Fruit fly (Drosophila melanogaster): ENCODE data around the gene CG4199.

CG4199 gene

DNA sequence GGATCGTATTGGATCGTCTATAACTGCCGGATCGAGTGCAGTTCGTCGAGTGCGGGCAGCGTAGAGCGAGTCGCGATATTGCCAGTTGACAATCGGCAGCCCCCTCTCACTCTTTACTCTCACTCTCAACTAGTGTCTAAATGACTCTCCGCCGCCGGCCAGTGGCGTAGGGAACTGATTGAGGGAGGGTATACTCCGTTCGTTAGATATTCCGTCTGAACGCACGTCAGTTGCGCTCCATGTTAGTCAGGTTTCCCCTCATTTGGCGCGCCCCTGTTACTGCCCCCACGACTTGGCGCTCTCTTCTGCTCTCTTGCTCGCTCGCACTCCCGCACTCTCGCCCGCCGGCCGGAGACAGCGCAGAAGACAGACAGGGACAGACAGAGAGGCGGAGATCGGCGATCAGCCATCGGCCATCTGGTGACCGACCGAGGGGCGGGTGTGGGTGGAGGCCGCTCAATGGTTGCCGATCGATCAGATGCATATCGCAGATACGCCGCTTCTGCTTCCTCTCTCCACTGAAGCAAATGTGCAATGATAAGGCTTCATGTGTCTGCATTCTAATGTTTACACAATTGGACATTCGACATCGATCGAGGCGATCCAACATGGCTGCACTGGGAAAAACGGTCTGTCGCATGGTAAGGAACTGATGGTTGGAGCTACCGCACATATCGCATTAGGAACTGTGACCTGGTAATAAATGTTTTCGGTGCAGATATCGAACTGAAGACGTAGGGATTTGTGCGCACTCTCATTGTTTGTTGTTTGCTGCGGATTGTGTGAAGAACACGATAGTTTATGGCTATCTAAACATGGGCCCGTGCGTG is 23.0 kb downstream of the CG4199 start, which contains the start of gene moody (continued):
- TF ChIP-seq D (optimal IDR thresholded peaks at IDR 0.05) = no peak
- peak; percentile 92 for TF ChIP-seq D (GFP tag; optimal IDR thresholded peaks at IDR 0.05)
- TF ChIP-seq Side (GFP tag; optimal IDR thresholded peaks at IDR 0.05) = peak; percentile 98
- peak; percentile 98 for TF ChIP-seq CG14050 (GFP tag; IDR thresholded peaks at IDR 0.05)
- peak; percentile 83 for TF ChIP-seq CG8281 (tag; optimal IDR thresholded peaks at IDR 0.05)
- peak; percentile 95 for TF ChIP-seq stc (GFP tag; IDR thresholded peaks at IDR 0.05)
- TF ChIP-seq bsh (GFP tag; optimal IDR thresholded peaks at IDR 0.05) = peak; percentile 69 to 95
- peak; percentile 90 for TF ChIP-seq CG13775 (GFP tag; optimal IDR thresholded peaks at IDR 0.05)
- 0 out of 2 replicates have a peak, but pooled peaks have one; percentile 26 for TF ChIP-seq Scr (GFP tag; IDR thresholded peaks at IDR 0.05; ENCODE audit: partially characterized antibody)
- TF ChIP-seq CG2889 (GFP tag; IDR thresholded peaks at IDR 0.05) = peak; percentile 96
- peak; percentile 94 for TF ChIP-seq CG13123 (GFP tag; optimal IDR thresholded peaks at IDR 0.05)
- peak; percentile 97 for TF ChIP-seq her (GFP tag; optimal IDR thresholded peaks at IDR 0.05)
- peak; percentile 95 for TF ChIP-seq danr (GFP tag; IDR thresholded peaks at IDR 0.05)
- peak; percentile 97 for TF ChIP-seq MTF-1 (GFP tag; optimal IDR thresholded peaks at IDR 0.05; ENCODE audit: borderline replicate concordance)
- peak; percentile 92 for TF ChIP-seq CG4854 (GFP tag; optimal IDR thresholded peaks at IDR 0.05)
- TF ChIP-seq so (GFP tag; IDR thresholded peaks at IDR 0.05) = peak; percentile 98
- peak; percentile 99 for TF ChIP-seq CG9932 (GFP tag; IDR thresholded peaks at IDR 0.05)
- no peak for TF ChIP-seq tna (GFP tag; IDR thresholded peaks at IDR 0.05; ENCODE audit: partially characterized antibody)
- peak; percentile 97 for TF ChIP-seq CG12155 (GFP tag; optimal IDR thresholded peaks at IDR 0.05)
- peak; percentile 86 for TF ChIP-seq Ets97D (GFP tag; optimal IDR thresholded peaks at IDR 0.05)
- peak; percentile 97 for TF ChIP-seq ERR (GFP tag; optimal IDR thresholded peaks at IDR 0.05)
- peak; percentile 100 for TF ChIP-seq Rfx (GFP tag; IDR thresholded peaks at IDR 0.05)
- TF ChIP-seq CG1602 (GFP tag; optimal IDR thresholded peaks at IDR 0.05) = peak; percentile 93
- peak; percentile 90 for TF ChIP-seq nerfin-1 (tag; optimal IDR thresholded peaks at IDR 0.05)
- TF ChIP-seq ci (GFP tag; IDR thresholded peaks at IDR 0.05) = peak; percentile 99
- TF ChIP-seq Dip3 (GFP tag; optimal IDR thresholded peaks at IDR 0.05) = peak; percentile 96
- peak; percentile 84 for TF ChIP-seq Ssrp (tag; optimal IDR thresholded peaks at IDR 0.05)
- peak; percentile 87 for TF ChIP-seq Hmx (GFP tag; optimal IDR thresholded peaks at IDR 0.05)
- peak; percentile 90 for TF ChIP-seq CG3065 (GFP tag; optimal IDR thresholded peaks at IDR 0.05)
- peak; percentile 99 for TF ChIP-seq lab (GFP tag; optimal IDR thresholded peaks at IDR 0.05)
- peak; percentile 95 for TF ChIP-seq CG6689 (GFP tag; IDR thresholded peaks at IDR 0.05)
- peak; percentile 97 for TF ChIP-seq pnt (GFP tag; optimal IDR thresholded peaks at IDR 0.05)
- peak; percentile 94 for TF ChIP-seq dm (GFP tag; optimal IDR thresholded peaks at IDR 0.05)
- TF ChIP-seq CG1603 (tag; optimal IDR thresholded peaks at IDR 0.05) = peak; percentile 98
- peak; percentile 95 for TF ChIP-seq jing (GFP tag; optimal IDR thresholded peaks at IDR 0.05)
- TF ChIP-seq CG9876 (GFP tag; optimal IDR thresholded peaks at IDR 0.05) = peak; percentile 96
- TF ChIP-seq HmgD (GFP tag; optimal IDR thresholded peaks at IDR 0.05) = peak; percentile 99
- TF ChIP-seq stwl (tag; optimal IDR thresholded peaks at IDR 0.05) = peak; percentile 6
- TF ChIP-seq HmgZ (tag; optimal IDR thresholded peaks at IDR 0.05) = peak; percentile 99
- TF ChIP-seq CG3163 (GFP tag; optimal IDR thresholded peaks at IDR 0.05) = peak; percentile 90
- TF ChIP-seq schlank (tag; optimal IDR thresholded peaks at IDR 0.05) = peak; percentile 98
- peak; percentile 87 for TF ChIP-seq slou (GFP tag; optimal IDR thresholded peaks at IDR 0.05)
- peak; percentile 95 for TF ChIP-seq grau (tag; optimal IDR thresholded peaks at IDR 0.05)
- TF ChIP-seq sens-2 (GFP tag; IDR thresholded peaks at IDR 0.05) = peak; percentile 97
- peak; percentile 78 for TF ChIP-seq trh (GFP tag; optimal IDR thresholded peaks at IDR 0.05)
- TF ChIP-seq lmd (GFP tag; IDR thresholded peaks at IDR 0.05) = peak; percentile 99
- peak; percentile 95 for TF ChIP-seq dmrt99B (tag; optimal IDR thresholded peaks at IDR 0.05)
- TF ChIP-seq tup (GFP tag; optimal IDR thresholded peaks at IDR 0.05) = peak; percentile 95
- peak; percentile 88 for TF ChIP-seq CG15696 (tag; optimal IDR thresholded peaks at IDR 0.05)

Data from whole organism, embryonic.